Worm (Caenorhabditis elegans) whole organism, mixed stage, embryonic: ENCODE results near the gene Y57G11C.8.

Experiments
- M03D4.4 ChIP-seq: sonication (generic microtip); optimal IDR thresholded peaks from 2 replicates; lab custom pipeline; 2017; ENCODE audit warnings: mild to moderate bottlenecking, missing genetic modification characterization, missing compliant biosample characterization
- bed-3 ChIP-seq: fragments of 200-800 bp; sonication (Bioruptor generic); optimal IDR thresholded peaks from 3 replicates; lab custom pipeline; 2018; ENCODE audit warnings: mild to moderate bottlenecking, missing genetic modification characterization, moderate library complexity, missing compliant biosample characterization
- blmp-1 ChIP-seq: fragments of 150-350 bp; optimal IDR thresholded peaks from 2 replicates; lab custom pipeline; 2014; ENCODE audit warnings: missing biosample characterization, missing genetic modification characterization
- ceh-39 ChIP-seq: fragments of 150-350 bp; optimal IDR thresholded peaks from 2 replicates; lab custom pipeline; 2014; ENCODE audit warnings: missing biosample characterization, missing genetic modification characterization
- ceh-43 ChIP-seq: fragments of 200-800 bp; sonication (Bioruptor generic); optimal IDR thresholded peaks from 2 replicates; lab custom pipeline; 2018; ENCODE audit warnings: mild to moderate bottlenecking, missing genetic modification characterization, moderate library complexity, missing compliant biosample characterization
- ceh-83 ChIP-seq: fragments of 200-800 bp; sonication (Bioruptor generic); optimal IDR thresholded peaks from 2 replicates; lab custom pipeline; 2018; ENCODE audit warnings: mild to moderate bottlenecking, missing genetic modification characterization, missing compliant biosample characterization
- ces-1 ChIP-seq: fragments of 150-350 bp; optimal IDR thresholded peaks from 2 replicates; lab custom pipeline; 2014; ENCODE audit warnings: missing biosample characterization, missing genetic modification reagents, missing genetic modification characterization
- cnd-1 ChIP-seq: fragments of 200-800 bp; sonication (Bioruptor generic); optimal IDR thresholded peaks from 2 replicates; lab custom pipeline; 2018; ENCODE audit warnings: mild to moderate bottlenecking, missing genetic modification characterization, missing compliant biosample characterization
- drap-1 ChIP-seq: fragments of 200-800 bp; sonication (Bioruptor generic); optimal IDR thresholded peaks from 3 replicates; lab custom pipeline; 2018; ENCODE audit warnings: mild to moderate bottlenecking, missing genetic modification characterization, missing compliant biosample characterization
- elt-1 ChIP-seq: sonication (generic microtip); optimal IDR thresholded peaks from 2 replicates; lab custom pipeline; 2017; ENCODE audit warnings: missing genetic modification characterization, mild to moderate bottlenecking, missing compliant biosample characterization, antibody characterized with exemption, moderate library complexity, borderline replicate concordance; ENCODE audit not compliant: insufficient read depth
- elt-3 ChIP-seq: fragments of 150-350 bp; optimal IDR thresholded peaks from 2 replicates; lab custom pipeline; 2014; ENCODE audit warnings: missing biosample characterization, missing genetic modification characterization
- flh-1 ChIP-seq: fragments of 200-800 bp; sonication (Bioruptor generic); optimal IDR thresholded peaks from 2 replicates; lab custom pipeline; 2018; ENCODE audit warnings: mild to moderate bottlenecking, missing genetic modification characterization, moderate library complexity, missing compliant biosample characterization
- ham-2 ChIP-seq: fragments of 200-800 bp; sonication (Bioruptor generic); optimal IDR thresholded peaks from 2 replicates; lab custom pipeline; 2018; ENCODE audit warnings: mild to moderate bottlenecking, missing genetic modification characterization, missing compliant biosample characterization
- hlh-1 ChIP-seq: fragments of 150-350 bp; optimal IDR thresholded peaks from 2 replicates; lab custom pipeline; 2014; ENCODE audit warnings: missing biosample characterization, missing genetic modification reagents, missing genetic modification characterization
- lin-13 ChIP-seq: fragments of 150-350 bp; optimal IDR thresholded peaks from 2 replicates; lab custom pipeline; 2014; ENCODE audit warnings: missing biosample characterization, missing genetic modification characterization
- lin-32 ChIP-seq: fragments of 200-800 bp; sonication (Bioruptor generic); optimal IDR thresholded peaks from 2 replicates; lab custom pipeline; 2018; ENCODE audit warnings: mild to moderate bottlenecking, missing genetic modification characterization, missing compliant biosample characterization
- lsy-2 ChIP-seq: fragments of 150-350 bp; optimal IDR thresholded peaks from 2 replicates; lab custom pipeline; 2014; ENCODE audit warnings: missing biosample characterization, missing genetic modification characterization
- mab-5 ChIP-seq: fragments of 150-350 bp; optimal IDR thresholded peaks from 2 replicates; lab custom pipeline; 2014; ENCODE audit warnings: missing biosample characterization, missing genetic modification characterization
- mep-1 ChIP-seq: fragments of 150-350 bp; optimal IDR thresholded peaks from 2 replicates; lab custom pipeline; 2017; ENCODE audit warnings: missing biosample characterization, missing genetic modification reagents, missing genetic modification characterization, inconsistent platforms
- nhr-12 ChIP-seq: fragments of 150-350 bp; optimal IDR thresholded peaks from 2 replicates; lab custom pipeline; 2014; ENCODE audit warnings: missing biosample characterization, missing genetic modification characterization
- nhr-2 ChIP-seq: fragments of 150-350 bp; optimal IDR thresholded peaks from 2 replicates; lab custom pipeline; 2014; ENCODE audit warnings: missing biosample characterization, missing genetic modification characterization
- nhr-237 ChIP-seq: fragments of 150-350 bp; optimal IDR thresholded peaks from 2 replicates; lab custom pipeline; 2014; ENCODE audit warnings: missing biosample characterization, missing genetic modification characterization
- nhr-28 ChIP-seq: fragments of 150-350 bp; optimal IDR thresholded peaks from 2 replicates; lab custom pipeline; 2014; ENCODE audit warnings: missing biosample characterization, missing genetic modification characterization
- nhr-76 ChIP-seq: sonication (generic microtip); optimal IDR thresholded peaks from 2 replicates; lab custom pipeline; 2017; ENCODE audit warnings: missing biosample characterization, missing genetic modification characterization
- pha-4 ChIP-seq: fragments of 150-350 bp; optimal IDR thresholded peaks from 2 replicates; lab custom pipeline; 2018; ENCODE audit warnings: missing biosample characterization, missing genetic modification reagents, missing genetic modification characterization
- sptf-1 ChIP-seq: sonication (generic microtip); optimal IDR thresholded peaks from 2 replicates; lab custom pipeline; 2017; ENCODE audit warnings: mild to moderate bottlenecking, missing genetic modification characterization, moderate library complexity, missing compliant biosample characterization
- tbx-8 ChIP-seq: fragments of 200-800 bp; sonication (Bioruptor generic); optimal IDR thresholded peaks from 2 replicates; lab custom pipeline; 2018; ENCODE audit warnings: mild to moderate bottlenecking, missing genetic modification characterization, moderate library complexity, missing compliant biosample characterization
- unc-120 ChIP-seq: sonication (generic microtip); optimal IDR thresholded peaks from 2 replicates; lab custom pipeline; 2017; ENCODE audit warnings: missing genetic modification characterization, missing compliant biosample characterization; ENCODE audit not compliant: poor library complexity, severe bottlenecking
- unc-39 ChIP-seq: fragments of 150-350 bp; optimal IDR thresholded peaks from 2 replicates; lab custom pipeline; 2014; ENCODE audit warnings: missing biosample characterization, missing genetic modification characterization
- unc-62 ChIP-seq: fragments of 150-350 bp; optimal IDR thresholded peaks from 2 replicates; lab custom pipeline; 2014; ENCODE audit warnings: missing biosample characterization, missing genetic modification reagents, missing genetic modification characterization
- zip-8 ChIP-seq: fragments of 150-350 bp; optimal IDR thresholded peaks from 2 replicates; lab custom pipeline; 2014; ENCODE audit warnings: missing biosample characterization, missing genetic modification characterization
- ztf-11 ChIP-seq: fragments of 150-350 bp; optimal IDR thresholded peaks from 2 replicates; lab custom pipeline; 2014; ENCODE audit warnings: missing biosample characterization, missing genetic modification characterization

The Y57G11C.8 gene

ce11 chrIV:14824201-14824600, 42.6 kb downstream of the Y57G11C.8 start:
- TF ChIP-seq ces-1 (GFP tag; lab: Kevin White, UChicago) (no peak), pha-4 (tag; lab: Kevin White, UChicago) (no peak), sptf-1 (tag; lab: Kevin White, UChicago) (no peak), zip-8 (no peak), hlh-1 (tag; lab: Kevin White, UChicago) (no peak), flh-1 (GFP tag; lab: Kevin White, UChicago) (no peak)

- TF ChIP-seq nhr-12 (no peak), ceh-43 (GFP tag; lab: Kevin White, UChicago) (no peak), tbx-8 (GFP tag; lab: Kevin White, UChicago) (no peak), nhr-76 (no peak), M03D4.4 (tag; lab: Kevin White, UChicago) (peak; percentile 61), nhr-28 (no peak), ces-1 (GFP tag; lab: Kevin White, UChicago) (peak; percentile 64), cnd-1 (peak; percentile 46), pha-4 (tag; lab: Kevin White, UChicago) (no peak), hlh-1 (tag; lab: Kevin White, UChicago) (no peak), unc-39 (tag; lab: Kevin White, UChicago) (no peak), sptf-1 (tag; lab: Kevin White, UChicago) (peak; percentile 49), ham-2 (GFP tag; lab: Kevin White, UChicago) (no peak), drap-1 (GFP tag; lab: Kevin White, UChicago) (peak; percentile 41), ztf-11 (tag; lab: Kevin White, UChicago) (no peak), lsy-2 (tag; lab: Kevin White, UChicago) (peak; percentile 97), nhr-2 (tag; lab: Kevin White, UChicago) (no peak), lin-13 (tag; lab: Kevin White, UChicago) (peak; percentile 68), ceh-39 (tag; lab: Kevin White, UChicago) (peak; percentile 69), unc-120 (tag; lab: Kevin White, UChicago) (peak; percentile 46), nhr-237 (tag; lab: Kevin White, UChicago) (peak; percentile 83), mep-1 (peak; percentile 35), ceh-83 (GFP tag; lab: Kevin White, UChicago) (peak; percentile 35)
These were observed 43.3 kb downstream of the Y57G11C.8 start, which contains the start of gene sec-61.A for ce11 chrIV:14824878-14825352. sec-61.A (minus strand) TSS chrIV:14825264.

ce11 chrIV:14825379-14825778, 43.7 kb downstream of the Y57G11C.8 start, which contains the start of gene rps-18:
rps-18 (plus strand) TSS chrIV:14825679.
- TF ChIP-seq flh-1 (GFP tag; lab: Kevin White, UChicago) (no peak), unc-39 (tag; lab: Kevin White, UChicago) (no peak), ztf-11 (tag; lab: Kevin White, UChicago) (no peak), hlh-1 (tag; lab: Kevin White, UChicago) (no peak), cnd-1 (no peak), nhr-28 (no peak), lin-32 (GFP tag; lab: Kevin White, UChicago) (no peak), bed-3 (no peak), ceh-39 (tag; lab: Kevin White, UChicago) (no peak)

- no peak for TF ChIP-seq zip-8
- no peak for TF ChIP-seq mab-5 (tag; lab: Kevin White, UChicago)
- no peak for TF ChIP-seq hlh-1 (tag; lab: Kevin White, UChicago)
- TF ChIP-seq ceh-83 (GFP tag; lab: Kevin White, UChicago), result no peak
These were observed 44.6 kb downstream of the Y57G11C.8 start for ce11 chrIV:14826151-14826757.

- TF ChIP-seq M03D4.4 (tag; lab: Kevin White, UChicago) (no peak), ces-1 (GFP tag; lab: Kevin White, UChicago) (no peak), unc-62 (GFP tag; lab: Kevin White, UChicago) (no peak), flh-1 (GFP tag; lab: Kevin White, UChicago) (no peak), blmp-1 (tag; lab: Kevin White, UChicago) (no peak), tbx-8 (GFP tag; lab: Kevin White, UChicago) (no peak), nhr-76 (no peak), sptf-1 (tag; lab: Kevin White, UChicago) (no peak), unc-39 (tag; lab: Kevin White, UChicago) (no peak), ztf-11 (tag; lab: Kevin White, UChicago) (no peak), lin-32 (GFP tag; lab: Kevin White, UChicago) (no peak), bed-3 (no peak), elt-3 (no peak), ceh-39 (tag; lab: Kevin White, UChicago) (no peak), elt-1 (tag; lab: Kevin White, UChicago) (no peak)
These were observed 46.6 kb downstream of the Y57G11C.8 start for ce11 chrIV:14828218-14828617.
